Fruit fly (Drosophila melanogaster) whole organism, embryonic: ENCODE data around the gene CG14229.

ENCODE experiments used
- CG10274 ChIP-seq: fragments of 200-800 bp; sonication (Bioruptor generic); optimal IDR thresholded peaks from 3 replicates; lab custom pipeline; 2017; ENCODE audit warnings: missing biosample characterization, mild to moderate bottlenecking, missing genetic modification characterization
- CG10543 ChIP-seq: fragments of 200-800 bp; sonication (Bioruptor generic); optimal IDR thresholded peaks from 3 replicates; lab custom pipeline; 2017; ENCODE audit warnings: missing biosample characterization, mild to moderate bottlenecking, missing genetic modification characterization, moderate library complexity
- CG12104 ChIP-seq: fragments of 200-800 bp; sonication (Bioruptor generic); optimal IDR thresholded peaks from 3 replicates; lab custom pipeline; 2016; ENCODE audit warnings: missing biosample characterization, missing genetic modification characterization
- CG12769 ChIP-seq: fragments of 200-800 bp; sonication (Bioruptor generic); optimal IDR thresholded peaks from 2 replicates; lab custom pipeline; 2019; ENCODE audit warnings: missing biosample characterization, mild to moderate bottlenecking, missing genetic modification characterization, moderate library complexity
- CG13296 ChIP-seq: fragments of 200-800 bp; sonication (Bioruptor generic); optimal IDR thresholded peaks from 3 replicates; lab custom pipeline; 2018; ENCODE audit warnings: missing biosample characterization, mild to moderate bottlenecking, missing genetic modification characterization
- CG18011 ChIP-seq: fragments of 200-800 bp; sonication (Bioruptor generic); optimal IDR thresholded peaks from 2 replicates; lab custom pipeline; 2017; ENCODE audit warnings: missing biosample characterization, missing genetic modification characterization, mild to moderate bottlenecking, moderate library complexity, missing genotype
- CG18764 ChIP-seq: fragments of 200-800 bp; sonication (Bioruptor generic); optimal IDR thresholded peaks from 3 replicates; lab custom pipeline; 2016; ENCODE audit warnings: missing biosample characterization, missing genetic modification characterization
- CG4730 ChIP-seq: fragments of 200-800 bp; sonication (Bioruptor generic); IDR thresholded peaks from 2 replicates; pipeline ENCODE4 v1.3.6; 2022; ENCODE audit warnings: missing biosample characterization, missing genetic modification characterization
- CG4820 ChIP-seq: fragments of 200-800 bp; sonication (Bioruptor generic); optimal IDR thresholded peaks from 3 replicates; lab custom pipeline; 2016; ENCODE audit warnings: missing biosample characterization, missing genetic modification characterization
- CG6791 ChIP-seq: fragments of 200-800 bp; sonication (Bioruptor generic); IDR thresholded peaks from 3 replicates; pipeline ENCODE4 v1.3.6; 2022; ENCODE audit warnings: missing biosample characterization, missing genetic modification characterization; ENCODE audit not compliant: partially characterized antibody
- CG8281 ChIP-seq: fragments of 200-800 bp; sonication (Bioruptor generic); optimal IDR thresholded peaks from 2 replicates; lab custom pipeline; 2018; ENCODE audit warnings: missing biosample characterization, mild to moderate bottlenecking, missing genetic modification characterization, moderate library complexity
- CG8359 ChIP-seq: fragments of 200-800 bp; sonication (Bioruptor generic); optimal IDR thresholded peaks from 2 replicates; lab custom pipeline; 2017; ENCODE audit warnings: missing biosample characterization, mild to moderate bottlenecking, missing genetic modification characterization, borderline replicate concordance
- CG8478 ChIP-seq: fragments of >200 bp; optimal IDR thresholded peaks from 2 replicates; lab custom pipeline; 2018
- CG9817 ChIP-seq: fragments of 200-800 bp; sonication (Bioruptor generic); optimal IDR thresholded peaks from 2 replicates; lab custom pipeline; 2018; ENCODE audit warnings: missing biosample characterization, mild to moderate bottlenecking, missing genetic modification characterization, moderate library complexity
- Chrac-16 ChIP-seq: fragments of 200-800 bp; sonication (Bioruptor generic); optimal IDR thresholded peaks from 3 replicates; lab custom pipeline; 2016; ENCODE audit warnings: missing biosample characterization, missing genetic modification characterization
- Deaf1 ChIP-seq: fragments of 200-800 bp; optimal IDR thresholded peaks from 3 replicates; lab custom pipeline; 2019; ENCODE audit warnings: missing biosample characterization, mild to moderate bottlenecking, missing genetic modification characterization, moderate library complexity
- Med ChIP-seq: fragments of 200-800 bp; sonication (Bioruptor generic); peaks from one replicate; lab custom pipeline; 2016; ENCODE audit warnings: missing biosample characterization, missing genetic modification characterization, mild to moderate bottlenecking, inconsistent platforms, moderate library complexity
- Scr ChIP-seq: fragments of 200-800 bp; sonication (Bioruptor generic); IDR thresholded peaks from 2 replicates; pipeline ENCODE4 v1.3.6; 2022; ENCODE audit warnings: missing biosample characterization, missing genetic modification characterization; ENCODE audit not compliant: partially characterized antibody
- Sry-δ ChIP-seq: fragments of 200-800 bp; sonication (Bioruptor generic); optimal IDR thresholded peaks from 2 replicates; lab custom pipeline; 2016; ENCODE audit warnings: missing biosample characterization, missing genetic modification characterization
- al ChIP-seq: fragments of 200-800 bp; sonication (Bioruptor generic); IDR thresholded peaks from 2 replicates; pipeline ENCODE4 v1.3.6; 2022; ENCODE audit warnings: missing biosample characterization, missing genetic modification characterization
- ase ChIP-seq: fragments of 200-800 bp; sonication (Bioruptor generic); IDR thresholded peaks from 3 replicates; pipeline ENCODE4 v1.3.6; 2022; ENCODE audit warnings: missing biosample characterization, missing genetic modification characterization
- cad ChIP-seq: fragments of >200 bp; optimal IDR thresholded peaks from 2 replicates; lab custom pipeline; 2017; ENCODE audit warnings: missing biosample characterization, missing genetic modification characterization
- caup ChIP-seq: fragments of 200-800 bp; sonication (Bioruptor generic); optimal IDR thresholded peaks from 3 replicates; lab custom pipeline; 2017; ENCODE audit warnings: missing biosample characterization, mild to moderate bottlenecking, missing genetic modification characterization, moderate library complexity; ENCODE audit not compliant: severe bottlenecking
- chinmo ChIP-seq: fragments of 200-800 bp; sonication (Bioruptor generic); IDR thresholded peaks from 4 replicates; pipeline ENCODE4 v1.3.6; 2022; ENCODE audit warnings: missing biosample characterization, missing genetic modification characterization; ENCODE audit not compliant: partially characterized antibody
- dpn ChIP-seq, 2 experiments: fragments of 200-800 bp; sonication (Bioruptor generic); optimal IDR thresholded peaks; 3 replicates each; lab custom pipeline; 2016; ENCODE audit warnings: missing biosample characterization in 2 of 2, missing genetic modification characterization in 2 of 2
- fd102C ChIP-seq: fragments of 200-800 bp; sonication (Bioruptor generic); optimal IDR thresholded peaks from 2 replicates; lab custom pipeline; 2018; ENCODE audit warnings: missing biosample characterization, mild to moderate bottlenecking, missing genetic modification characterization, moderate library complexity
- fu2 ChIP-seq: fragments of 200-800 bp; sonication (Bioruptor generic); optimal IDR thresholded peaks from 2 replicates; lab custom pipeline; 2016; ENCODE audit warnings: missing biosample characterization, missing genetic modification characterization
- gem ChIP-seq: fragments of 200-800 bp; sonication (Bioruptor generic); optimal IDR thresholded peaks from 2 replicates; lab custom pipeline; 2019; ENCODE audit warnings: missing biosample characterization, mild to moderate bottlenecking, missing genetic modification characterization, moderate library complexity
- grau ChIP-seq: fragments of 200-800 bp; optimal IDR thresholded peaks from 3 replicates; lab custom pipeline; 2019; ENCODE audit warnings: missing biosample characterization, mild to moderate bottlenecking, missing genetic modification characterization, moderate library complexity
- ind ChIP-seq: fragments of 200-800 bp; sonication (Bioruptor generic); optimal IDR thresholded peaks from 3 replicates; lab custom pipeline; 2016; ENCODE audit warnings: missing biosample characterization, missing genetic modification characterization
- luna ChIP-seq: fragments of 200-800 bp; sonication (Bioruptor generic); optimal IDR thresholded peaks from 2 replicates; lab custom pipeline; 2016; ENCODE audit warnings: missing biosample characterization, missing genetic modification characterization
- nmo ChIP-seq: fragments of 200-800 bp; sonication (Bioruptor generic); optimal IDR thresholded peaks from 2 replicates; lab custom pipeline; 2018; ENCODE audit warnings: missing biosample characterization, mild to moderate bottlenecking, missing genetic modification characterization, moderate library complexity
- pita ChIP-seq: fragments of 200-800 bp; sonication (Bioruptor generic); optimal IDR thresholded peaks from 2 replicates; lab custom pipeline; 2017; ENCODE audit warnings: missing biosample characterization, mild to moderate bottlenecking, missing genetic modification characterization
- slp2 ChIP-seq: fragments of 200-800 bp; sonication (Bioruptor generic); optimal IDR thresholded peaks from 2 replicates; lab custom pipeline; 2016; ENCODE audit warnings: missing biosample characterization, missing genetic modification characterization
- sr ChIP-seq: fragments of 200-800 bp; sonication (Bioruptor generic); IDR thresholded peaks from 3 replicates; pipeline ENCODE4 v1.3.6; 2022; ENCODE audit warnings: missing biosample characterization, missing genetic modification characterization
- trh ChIP-seq: fragments of 200-800 bp; sonication (Bioruptor generic); optimal IDR thresholded peaks from 2 replicates; lab custom pipeline; 2016; ENCODE audit warnings: missing biosample characterization, missing genetic modification characterization
- vfl ChIP-seq: fragments of 200-800 bp; sonication (Bioruptor generic); optimal IDR thresholded peaks from 2 replicates; lab custom pipeline; 2016; ENCODE audit warnings: missing biosample characterization, missing genetic modification characterization

CG14229 gene

DNA sequence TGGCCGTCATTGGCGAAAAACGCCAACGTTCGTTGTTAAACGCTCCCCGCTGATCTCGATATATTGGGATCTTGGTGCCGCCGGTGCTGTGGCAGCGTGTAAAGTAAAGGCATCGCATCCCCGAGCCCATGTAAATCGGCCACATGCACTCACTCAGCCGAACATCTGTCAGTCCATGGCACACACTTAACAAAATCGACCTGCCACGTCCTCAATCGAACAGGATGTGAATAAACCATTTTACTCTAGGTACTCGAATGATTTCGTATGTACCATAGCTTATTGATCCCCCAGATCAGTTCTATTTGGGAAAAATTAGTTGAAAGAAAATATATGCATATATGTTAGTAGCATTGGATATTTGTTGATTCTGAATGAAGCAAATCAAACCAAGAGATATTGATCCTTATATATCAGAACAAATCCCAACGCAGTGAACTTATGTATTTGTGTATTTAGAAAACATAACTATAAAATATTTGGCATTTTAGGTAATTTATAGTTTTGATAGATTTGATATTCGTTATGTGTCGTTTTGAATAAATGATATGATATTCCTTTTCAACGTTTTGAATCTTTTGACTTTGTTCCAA is 21.4 kb upstream of the CG14229 start (continued):
- TF ChIP-seq al (GFP tag; lab: Robert Waterston, UW) = no peak
- TF ChIP-seq, all 482 proteins: peak for 14

DNA sequence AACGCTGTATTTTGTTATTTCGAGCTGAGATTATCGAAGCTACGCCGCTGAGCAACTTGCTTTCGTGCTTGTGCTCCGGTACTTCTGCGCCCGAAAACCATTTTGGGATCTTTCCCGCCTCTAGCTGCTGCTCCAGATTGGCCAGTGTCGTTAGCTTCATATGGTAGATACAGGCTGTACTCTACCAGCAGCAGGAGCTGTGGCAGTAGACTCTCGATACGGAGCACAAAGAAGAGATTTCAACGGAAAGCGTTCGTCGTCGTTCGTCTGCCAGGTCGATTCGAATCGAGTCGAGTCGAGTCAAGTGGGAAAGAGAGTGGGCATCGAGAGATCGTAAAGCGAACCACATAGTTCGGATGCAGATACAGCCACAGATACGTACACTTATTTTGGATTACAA is 19.8 kb upstream of the CG14229 start:
- TF ChIP-seq CG6791 (GFP tag; lab: Robert Waterston, UW) (no peak), grau (tag; lab: Kevin White, UChicago) (peak; percentile 70), vfl (GFP tag; lab: Kevin White, UChicago) (no peak), fu2 (GFP tag; lab: Kevin White, UChicago) (no peak), CG4730 (GFP tag; lab: Robert Waterston, UW) (no peak), Med (GFP tag; lab: Kevin White, UChicago) (peak; percentile 52), fd102C (GFP tag; lab: Kevin White, UChicago) (no peak), CG12104 (GFP tag; lab: Kevin White, UChicago) (no peak), ind (GFP tag; lab: Kevin White, UChicago) (no peak), CG10274 (GFP tag; lab: Kevin White, UChicago) (no peak), nmo (GFP tag; lab: Kevin White, UChicago) (no peak), chinmo (GFP tag; lab: Robert Waterston, UW) (no peak), CG8359 (GFP tag; lab: Kevin White, UChicago) (no peak), caup (no peak), CG13296 (no peak), trh (no peak), CG8478 (lab: Kevin White, UChicago) (no peak), luna (GFP tag; lab: Kevin White, UChicago) (no peak), ase (no peak), pita (GFP tag; lab: Kevin White, UChicago) (no peak), cad (no peak), CG4820 (GFP tag; lab: Kevin White, UChicago) (no peak), CG9817 (tag; lab: Kevin White, UChicago) (no peak), CG18011 (GFP tag; lab: Kevin White, UChicago) (no peak), gem (tag; lab: Kevin White, UChicago) (no peak), dpn (GFP tag; optimal IDR thresholded peaks at IDR 0.05; lab: Kevin White, UChicago) (no peak), CG18764 (GFP tag; lab: Kevin White, UChicago) (no peak), Sry-δ (GFP tag; lab: Kevin White, UChicago) (no peak), Chrac-16 (no peak), CG12769 (tag; lab: Kevin White, UChicago) (peak; percentile 39), slp2 (GFP tag; lab: Kevin White, UChicago) (no peak), Scr (GFP tag; lab: Robert Waterston, UW) (no peak), Deaf1 (tag; lab: Kevin White, UChicago) (peak; percentile 77), sr (GFP tag; lab: Robert Waterston, UW) (no peak), CG8281 (tag; lab: Kevin White, UChicago) (no peak), CG10543 (GFP tag; lab: Kevin White, UChicago) (peak; percentile 12)
